Worm (Caenorhabditis elegans) whole organism, L4/young adult: Measurements from ENCODE around the gene F26C11.4.

Experiments used
- W03F9.2 ChIP-seq: fragments of 150-350 bp; optimal IDR thresholded peaks from 2 replicates; lab custom pipeline; 2014; ENCODE audit warnings: missing biosample characterization, missing genetic modification characterization
- dao-5 ChIP-seq: sonication (generic microtip); optimal IDR thresholded peaks from 2 replicates; lab custom pipeline; 2016; ENCODE audit warnings: missing genotype, missing genetic modification characterization, moderate library complexity, missing compliant biosample characterization
- him-1 ChIP-seq: sonication (generic microtip); optimal IDR thresholded peaks from 2 replicates; lab custom pipeline; 2016; ENCODE audit warnings: missing genotype, missing genetic modification reagents, missing genetic modification characterization, missing compliant biosample characterization

DNA sequence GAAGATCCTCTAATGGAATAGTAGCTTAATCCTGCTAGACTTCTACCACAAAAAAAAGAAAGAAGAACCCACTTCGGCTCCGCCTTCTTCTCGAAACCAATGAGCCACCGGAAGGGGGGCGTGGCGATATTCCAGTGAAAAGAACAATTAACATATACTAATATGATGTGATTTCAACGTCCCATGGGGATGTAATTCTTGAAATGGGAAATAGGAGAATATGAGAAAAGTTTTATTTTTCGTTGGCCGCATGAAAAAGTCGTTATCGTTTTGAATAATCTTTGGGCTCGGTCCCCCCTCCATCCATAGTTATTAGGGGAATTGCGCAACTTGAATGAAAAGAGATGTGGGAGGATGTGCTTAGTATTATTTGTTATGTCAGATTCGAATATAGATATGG, 15.8 kb downstream of the F26C11.4 start, which contains the start of gene unc-4:
- TF ChIP-seq him-1 (tag; lab: Kevin White, UChicago) = no peak
- no peak for TF ChIP-seq W03F9.2 (tag; lab: Kevin White, UChicago)
- TF ChIP-seq dao-5 (tag; lab: Kevin White, UChicago) = no peak
